Worm (Caenorhabditis elegans) whole organism, L4/young adult: ENCODE results near the gene mrpl-53.

Source experiments
- W03F9.2 ChIP-seq: fragments of 150-350 bp; optimal IDR thresholded peaks from 2 replicates; lab custom pipeline; 2014; ENCODE audit warnings: missing biosample characterization, missing genetic modification characterization
- dao-5 ChIP-seq: sonication (generic microtip); optimal IDR thresholded peaks from 2 replicates; lab custom pipeline; 2016; ENCODE audit warnings: missing genotype, missing genetic modification characterization, moderate library complexity, missing compliant biosample characterization
- him-1 ChIP-seq: sonication (generic microtip); optimal IDR thresholded peaks from 2 replicates; lab custom pipeline; 2016; ENCODE audit warnings: missing genotype, missing genetic modification reagents, missing genetic modification characterization, missing compliant biosample characterization

The mrpl-53 gene

DNA sequence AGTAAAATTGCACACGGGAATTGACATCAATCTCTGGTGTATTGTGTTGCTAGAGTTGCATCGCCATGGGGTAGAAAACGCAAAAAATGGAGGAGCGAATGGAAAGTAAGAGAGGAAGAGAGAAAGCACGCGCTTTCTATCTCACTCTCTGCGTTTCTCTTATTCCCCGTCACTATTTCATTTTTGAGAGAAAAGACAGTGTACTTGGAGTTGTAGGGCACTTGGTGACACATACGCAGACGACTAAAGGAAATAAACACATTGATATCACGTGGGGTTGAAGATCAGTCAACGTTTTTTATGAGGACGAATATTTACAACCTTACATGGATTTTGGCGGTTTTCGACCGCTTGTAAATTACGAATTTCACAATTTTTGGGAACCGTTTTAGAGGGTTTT lies 6.0 kb downstream of the mrpl-53 start:
- TF ChIP-seq W03F9.2, result peak; percentile 71
- no peak for TF ChIP-seq him-1 (tag; lab: Kevin White, UChicago)

DNA sequence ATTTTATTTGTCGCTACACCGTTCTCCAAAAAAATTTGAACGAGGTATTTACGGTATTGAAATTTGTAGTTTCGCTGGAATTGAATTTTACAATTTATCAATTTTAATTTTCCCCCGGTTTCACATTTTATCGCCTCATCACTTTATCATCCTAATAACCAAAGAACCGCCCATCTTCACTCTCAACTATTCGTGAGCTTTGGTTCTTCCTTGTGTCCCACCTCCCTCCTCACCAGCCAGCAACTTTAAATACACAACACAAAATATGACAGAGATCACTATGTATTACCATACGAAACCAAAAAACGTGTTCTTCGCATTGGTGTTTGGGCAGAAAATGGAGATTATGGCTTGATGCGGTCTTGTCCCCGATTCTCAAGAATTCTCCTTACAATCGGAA lies 6.6 kb downstream of the mrpl-53 start:
- no peak for TF ChIP-seq him-1 (tag; lab: Kevin White, UChicago)
- TF ChIP-seq W03F9.2, result no peak
- no peak for TF ChIP-seq dao-5

DNA sequence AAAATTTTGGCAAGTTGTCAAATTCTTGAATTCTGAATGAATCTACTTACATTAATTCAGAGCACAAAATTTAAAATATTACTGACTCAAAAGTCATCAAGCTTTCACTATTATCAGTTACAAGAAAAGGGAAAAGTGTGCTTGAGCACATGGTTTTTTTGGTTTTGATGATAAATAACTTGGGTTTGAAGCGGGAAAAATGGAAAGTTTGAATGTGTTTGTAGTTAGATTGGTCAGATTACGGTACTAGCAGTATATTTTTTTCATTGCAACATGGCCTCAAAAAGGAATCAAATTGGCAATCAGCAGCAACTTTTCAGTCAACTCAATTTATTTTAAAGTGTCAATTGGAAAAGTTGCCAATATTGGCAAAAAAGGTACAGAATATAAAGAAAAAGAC lies 7.3 kb downstream of the mrpl-53 start:
- TF ChIP-seq dao-5, result no peak

DNA sequence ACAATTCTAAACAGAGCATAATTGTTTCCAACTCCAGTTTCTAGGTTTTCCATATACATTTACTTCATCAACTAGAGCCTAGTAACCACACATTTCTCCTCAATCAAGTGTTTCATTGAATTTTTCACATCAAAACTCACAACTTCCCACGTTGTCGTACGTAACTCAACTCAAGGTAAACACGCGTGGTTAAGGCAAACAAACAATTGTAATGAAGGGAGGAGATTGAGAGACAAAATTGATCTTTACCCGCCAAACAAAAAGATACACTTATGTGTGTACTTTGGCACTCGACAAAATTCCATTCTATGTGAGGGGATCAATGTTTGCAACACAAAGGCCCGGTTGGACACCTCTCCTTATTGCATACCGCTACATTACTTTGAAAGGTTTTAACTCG lies 7.9 kb downstream of the mrpl-53 start, which contains the start of gene nhr-19:
TSS of gene nhr-19 (minus strand) at position 191 of the 400 bp plus-strand sequence.
- TF ChIP-seq dao-5 (no peak), W03F9.2 (no peak), him-1 (tag; lab: Kevin White, UChicago) (no peak)

DNA sequence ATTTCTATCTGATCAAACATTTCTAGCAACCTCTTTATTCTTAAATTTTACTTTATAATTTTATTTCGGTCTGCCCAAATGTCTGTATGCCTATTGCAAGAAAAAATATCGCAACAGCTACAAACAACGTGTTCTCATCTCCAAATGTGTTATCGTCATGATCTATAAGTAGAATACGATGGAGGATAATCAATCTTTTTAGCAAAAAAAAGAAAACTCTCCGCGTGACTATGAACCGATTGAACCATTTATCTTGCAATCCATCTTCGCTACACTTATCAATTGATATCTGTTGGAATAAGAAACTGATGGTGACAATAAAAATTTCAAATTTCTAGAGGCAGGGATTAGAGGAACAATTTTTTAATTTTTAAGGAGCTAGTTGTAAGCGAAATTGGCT lies 8.5 kb downstream of the mrpl-53 start:
- no peak for TF ChIP-seq dao-5
- TF ChIP-seq him-1 (tag; lab: Kevin White, UChicago), result no peak
- no peak for TF ChIP-seq W03F9.2

DNA sequence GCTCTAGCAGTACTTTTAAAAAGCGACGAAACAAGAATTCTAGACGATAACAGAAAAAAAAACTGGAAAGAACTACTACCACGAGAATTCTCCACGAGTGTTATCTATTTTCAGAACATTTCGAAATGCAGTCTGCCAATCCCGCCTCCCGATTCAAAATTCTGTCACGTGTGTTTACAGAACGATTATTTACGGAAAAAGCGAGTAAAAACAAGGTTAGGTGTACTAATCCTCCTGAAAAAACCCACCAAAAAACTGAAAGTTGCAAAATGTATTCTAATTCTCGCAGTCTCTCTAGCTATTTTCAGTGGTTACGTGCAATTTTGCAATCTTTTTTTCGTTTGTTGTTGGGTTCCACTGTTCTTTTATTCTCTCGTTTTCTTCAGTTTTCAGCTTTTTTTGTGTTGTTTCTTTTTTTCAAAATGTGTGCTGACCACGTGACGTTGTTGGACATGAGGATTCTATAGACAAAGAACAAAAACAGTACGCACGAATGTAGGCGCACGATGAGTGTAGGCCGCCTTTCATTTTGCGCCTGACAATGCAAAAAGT lies 9.1 kb downstream of the mrpl-53 start:
- TF ChIP-seq W03F9.2 (no peak), dao-5 (no peak), him-1 (tag; lab: Kevin White, UChicago) (no peak)

DNA sequence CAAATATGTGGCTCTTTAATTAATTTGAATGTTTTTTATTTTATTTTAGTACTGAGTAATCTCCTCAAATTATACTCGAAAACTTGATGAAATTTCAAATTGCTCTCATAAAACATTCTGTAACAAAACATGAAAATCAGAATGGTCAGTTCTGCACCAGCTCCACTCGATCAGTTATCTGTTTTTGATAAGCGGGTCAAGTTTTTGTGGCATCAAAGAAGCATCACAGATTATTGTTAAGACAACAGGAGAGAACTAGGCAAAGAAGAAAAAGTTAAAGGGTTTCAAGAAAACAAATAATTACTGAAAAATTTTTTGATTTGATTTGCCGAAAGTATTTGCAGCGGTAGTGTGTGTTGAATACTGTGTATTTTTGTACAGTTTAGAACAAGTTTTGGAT lies 9.7 kb downstream of the mrpl-53 start:
- no peak for TF ChIP-seq dao-5
- TF ChIP-seq W03F9.2, result no peak

DNA sequence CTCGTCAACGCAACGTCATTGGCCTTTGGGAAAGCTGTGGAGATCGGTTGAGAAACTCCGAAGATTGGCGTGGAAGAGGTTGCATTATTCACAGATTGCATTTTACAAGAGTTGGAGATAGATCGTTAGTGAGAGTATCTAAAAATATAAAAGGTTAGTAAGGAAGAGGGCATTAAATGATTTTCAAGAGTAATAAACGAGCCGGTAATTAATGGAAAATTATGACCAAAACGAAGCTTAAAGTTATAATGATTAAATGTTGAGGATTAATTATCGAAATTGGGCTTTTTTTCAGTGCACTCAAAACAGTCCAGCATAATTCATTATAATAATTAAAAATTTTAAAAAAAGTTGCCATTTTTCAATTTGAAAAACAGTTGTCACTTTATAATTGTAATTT lies 11.9 kb downstream of the mrpl-53 start, which contains the start of gene pap-2:
TSS of gene pap-2 (minus strand) at position 101 of the 400 bp plus-strand sequence.
- no peak for TF ChIP-seq dao-5
- no peak for TF ChIP-seq him-1 (tag; lab: Kevin White, UChicago)
- TF ChIP-seq W03F9.2, result no peak

DNA sequence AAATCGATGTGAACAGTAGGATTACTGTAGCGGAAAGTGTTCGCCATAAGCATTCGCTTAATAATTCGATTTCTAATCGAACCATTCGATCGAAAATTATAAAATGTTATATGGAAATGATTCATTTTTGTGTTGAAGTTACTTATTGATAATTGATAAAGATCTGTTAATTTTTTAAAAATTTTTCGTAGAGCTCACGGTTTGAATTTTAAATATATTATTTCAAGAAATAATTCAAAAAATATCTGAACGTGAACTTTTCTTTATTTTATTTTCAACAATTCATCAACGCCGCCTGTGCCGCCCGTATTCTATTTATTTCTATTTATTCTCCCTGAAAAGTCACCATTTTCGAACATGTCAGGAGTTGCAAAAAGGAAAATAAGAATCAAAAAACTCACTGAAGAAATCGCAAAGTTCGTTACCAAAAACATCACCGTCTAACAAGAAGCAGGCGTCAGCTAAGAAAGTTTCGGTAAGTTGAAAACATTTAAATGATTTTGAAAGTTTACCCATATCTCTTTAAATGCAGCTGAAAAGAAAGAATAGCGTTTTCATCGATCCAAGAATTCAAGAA lies 14.0 kb downstream of the mrpl-53 start, which contains the start of the genes T15H9.5 and T15H9.4:
TSS of gene T15H9.5 (minus strand) at position 101 of the 577 bp plus-strand sequence.
TSS of gene T15H9.4 (plus strand) at position 527 of the 577 bp plus-strand sequence.
- no peak for TF ChIP-seq W03F9.2
- no peak for TF ChIP-seq him-1 (tag; lab: Kevin White, UChicago)
- TF ChIP-seq dao-5, result no peak

DNA sequence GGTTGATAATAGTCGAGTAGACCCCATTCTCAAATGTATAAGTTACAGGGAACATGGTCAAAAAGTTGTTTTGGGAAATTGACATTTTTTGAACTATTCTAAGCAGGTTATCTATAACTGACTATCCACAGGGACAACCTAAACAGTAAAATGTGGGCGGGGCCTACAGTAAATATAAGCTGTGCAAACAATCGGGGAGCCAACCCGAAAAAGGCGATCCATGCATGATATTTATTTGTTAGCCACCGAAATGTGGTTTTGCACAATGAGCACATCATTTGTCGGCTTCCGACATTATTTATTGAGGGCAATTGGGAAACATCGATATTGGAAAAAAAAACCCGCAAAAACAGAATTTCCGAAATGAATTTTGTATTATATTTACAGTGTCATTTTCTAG lies 17.3 kb downstream of the mrpl-53 start, which contains the start of gene hlh-6:
TSS of gene hlh-6 (minus strand) at position 101 of the 400 bp plus-strand sequence.
- TF ChIP-seq W03F9.2 (no peak), dao-5 (no peak), him-1 (tag; lab: Kevin White, UChicago) (no peak)

DNA sequence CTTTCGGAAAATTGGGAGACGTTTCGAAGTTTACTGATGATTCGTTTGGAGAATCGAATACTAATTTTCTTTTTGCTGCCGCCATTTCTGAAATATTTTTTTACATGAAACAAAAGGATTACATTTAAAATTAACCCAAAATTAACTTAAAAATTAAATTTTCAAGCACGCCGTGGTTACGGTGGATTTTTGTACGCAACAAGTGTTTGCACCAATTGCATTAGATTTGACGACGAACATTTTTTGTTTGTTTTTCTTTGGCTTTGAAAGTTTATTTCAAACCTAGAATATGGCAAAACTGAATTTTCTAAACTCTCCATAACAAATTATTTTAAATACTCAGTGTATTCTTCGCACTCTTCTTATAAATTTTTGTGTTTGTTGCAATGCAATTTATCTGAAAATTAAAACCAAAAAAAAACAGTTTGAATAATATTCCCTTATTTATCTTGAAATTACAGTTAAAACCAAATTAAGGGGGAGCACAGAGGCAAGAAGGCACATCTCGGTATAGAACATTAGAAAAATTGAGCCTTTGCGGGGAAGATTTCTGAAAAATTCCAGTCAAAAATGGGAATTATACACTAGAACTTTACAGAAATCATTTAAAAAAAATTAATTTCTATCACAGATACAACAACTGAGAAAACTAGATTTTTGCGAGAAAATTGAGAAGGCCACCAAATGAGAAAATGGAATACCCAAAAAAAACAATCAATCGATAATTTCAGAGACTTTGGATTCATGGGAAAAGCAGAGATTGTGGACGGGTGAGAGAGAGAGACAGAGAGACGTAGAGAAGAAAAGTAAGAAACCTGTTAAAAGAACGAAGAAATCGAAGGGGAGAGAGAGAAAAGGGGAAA lies 19.8 kb downstream of the mrpl-53 start, which contains the start of gene hal-3:
TSS of gene hal-3 (minus strand) at position 87 of the 863 bp plus-strand sequence.
- TF ChIP-seq dao-5 (no peak), him-1 (tag; lab: Kevin White, UChicago) (no peak), W03F9.2 (peak; percentile 16)

DNA sequence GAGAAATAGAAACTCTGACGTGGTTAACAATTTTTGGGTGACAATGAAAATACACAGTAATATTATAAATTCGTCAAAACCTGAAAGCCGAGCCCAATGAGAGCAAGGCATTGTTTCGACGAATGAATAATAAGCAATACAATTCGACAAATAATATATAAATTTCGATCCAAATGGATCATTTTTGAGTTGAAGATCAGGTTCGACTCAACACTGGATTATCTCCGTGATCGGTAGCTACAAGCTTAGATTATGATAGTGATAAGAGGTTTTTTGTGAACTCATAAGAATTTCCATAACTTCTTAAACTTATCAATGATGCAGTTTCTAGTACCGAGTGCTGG lies 20.5 kb downstream of the mrpl-53 start:
- TF ChIP-seq dao-5 (no peak), W03F9.2 (no peak), him-1 (tag; lab: Kevin White, UChicago) (no peak)

DNA sequence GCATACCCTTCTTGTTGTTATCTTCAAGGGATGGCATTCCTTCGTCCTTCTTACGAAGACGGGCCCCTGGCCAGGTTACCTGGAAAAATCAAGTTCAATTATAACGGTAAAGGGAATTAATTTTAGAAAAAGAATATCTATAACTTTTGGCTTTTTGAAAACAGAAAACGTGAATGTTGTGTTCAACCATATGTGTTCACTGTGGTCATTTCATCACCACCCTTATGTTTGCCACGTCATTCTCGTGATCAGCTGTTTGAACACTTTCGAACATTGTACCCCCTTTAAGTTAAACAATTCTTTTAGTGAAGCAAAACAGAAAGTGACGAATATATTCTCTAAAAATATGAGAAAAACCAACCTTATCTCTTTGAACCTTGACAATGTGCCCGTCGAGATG lies 21.3 kb downstream of the mrpl-53 start:
- TF ChIP-seq him-1 (tag; lab: Kevin White, UChicago), result no peak
- TF ChIP-seq W03F9.2, result no peak
- TF ChIP-seq dao-5, result no peak

DNA sequence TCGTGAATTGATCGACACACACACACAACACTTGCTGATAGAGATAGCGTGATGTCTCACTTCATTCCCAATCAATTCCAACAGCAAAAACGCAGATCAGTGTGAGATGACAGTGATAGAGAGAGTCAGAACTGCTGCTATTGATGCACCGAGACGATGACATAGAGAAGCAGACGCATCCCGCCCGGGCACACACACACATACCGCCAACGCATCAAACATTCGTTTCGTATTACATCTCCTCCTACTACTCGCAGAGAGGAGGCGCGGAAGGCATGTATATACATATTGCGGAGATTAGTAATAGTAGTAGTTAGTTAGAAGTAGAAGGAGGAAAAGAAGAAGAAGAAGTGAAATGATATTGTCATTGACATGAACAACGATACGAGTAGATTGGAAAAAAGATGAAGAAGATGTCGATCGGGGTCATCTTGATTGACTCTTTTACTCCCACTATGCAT lies 22.0 kb downstream of the mrpl-53 start:
- TF ChIP-seq dao-5, result no peak
- TF ChIP-seq W03F9.2, result no peak
- TF ChIP-seq him-1 (tag; lab: Kevin White, UChicago), result no peak

DNA sequence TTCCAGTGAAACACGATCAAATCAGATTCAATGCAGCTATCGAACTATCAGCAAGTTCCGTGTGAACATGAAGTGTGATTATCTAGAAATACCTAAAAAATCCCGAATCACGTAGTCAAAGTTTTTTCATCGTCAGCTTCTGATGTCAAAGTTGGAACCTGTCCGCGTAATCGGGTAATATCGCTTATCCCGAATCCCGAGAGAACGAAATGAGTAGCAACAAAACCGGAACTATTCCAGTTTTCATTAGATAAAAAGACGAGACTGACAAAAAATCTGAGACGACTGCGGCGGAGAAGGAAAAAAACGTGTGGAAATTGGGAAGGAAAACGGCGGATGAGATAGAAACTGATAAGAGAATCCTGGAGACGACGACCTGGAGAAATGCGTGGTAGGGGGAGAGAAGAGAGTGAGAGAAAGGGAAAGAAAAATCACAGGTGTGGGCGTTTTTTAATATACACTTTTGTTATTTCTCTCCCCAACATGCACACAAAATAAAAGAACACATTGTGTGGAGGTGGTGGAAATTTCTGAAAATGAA lies 22.6 kb downstream of the mrpl-53 start:
- TF ChIP-seq W03F9.2, result no peak
- no peak for TF ChIP-seq dao-5
- no peak for TF ChIP-seq him-1 (tag; lab: Kevin White, UChicago)
